Worm (Caenorhabditis elegans): ENCODE measurements around the gene R05F9.9.

- TF ChIP-seq isw-1 (GFP tag; IDR thresholded peaks at IDR 0.05): no peak
- TF ChIP-seq nhr-19 (GFP tag; conservative IDR thresholded peaks at IDR 0.05): no peak
- TF ChIP-seq mep-1 (tag; optimal IDR thresholded peaks at IDR 0.05): no peak
- no peak for TF ChIP-seq nhr-77 (tag; optimal IDR thresholded peaks at IDR 0.05)
- TF ChIP-seq zag-1 (tag; optimal IDR thresholded peaks at IDR 0.05): no peak
- TF ChIP-seq unc-62 (GFP tag; optimal IDR thresholded peaks at IDR 0.05): no peak
- no peak for TF ChIP-seq nhr-12 (tag; optimal IDR thresholded peaks at IDR 0.05)
- TF ChIP-seq ces-1 (GFP tag; optimal IDR thresholded peaks at IDR 0.05): no peak
- TF ChIP-seq unc-98 (GFP tag; IDR thresholded peaks at IDR 0.05): no peak
- no peak for TF ChIP-seq nhr-47 (tag; optimal IDR thresholded peaks at IDR 0.05)
- TF ChIP-seq Y116A8C.19 (tag; optimal IDR thresholded peaks at IDR 0.05; ENCODE audit: borderline replicate concordance): no peak
- TF ChIP-seq rnt-1 (tag; optimal IDR thresholded peaks at IDR 0.05): no peak
Measured at ce11 chrII:4937743-4938142, 35.8 kb upstream of the R05F9.9 start, which contains the start of gene ZK546.4.

Measured in whole organism, L1 larva.